Fruit fly (Drosophila melanogaster): ENCODE measurements around the gene CG31300.

CG31300 gene

dm6 chr3R:25247379-25247869 lies 36.0 kb upstream of the CG31300 start, which contains the start of the genes RpS27 and Nup37 (continued):
- TF ChIP-seq crol (GFP tag; IDR thresholded peaks at IDR 0.05): peak; percentile 78; the same call in 1 of the 2 replicates
- TF ChIP-seq Sin3A (optimal IDR thresholded peaks at IDR 0.05): peak; percentile 64
- TF ChIP-seq CG9609 (GFP tag; optimal IDR thresholded peaks at IDR 0.05): peak; percentile 99
- peak; percentile 98 for TF ChIP-seq zfh2 (GFP tag; optimal IDR thresholded peaks at IDR 0.05)
- TF ChIP-seq Sox102F (GFP tag; optimal IDR thresholded peaks at IDR 0.05): peak; percentile 90
- peak; percentile 100 for TF ChIP-seq CG10543 (GFP tag; optimal IDR thresholded peaks at IDR 0.05)
- peak; percentile 100 for TF ChIP-seq Ets97D (GFP tag; optimal IDR thresholded peaks at IDR 0.05)
- TF ChIP-seq chif (GFP tag; optimal IDR thresholded peaks at IDR 0.05): peak; percentile 96 to 98
- no peak for TF ChIP-seq usp (GFP tag; optimal IDR thresholded peaks at IDR 0.05)
- TF ChIP-seq CG4707 (GFP tag; optimal IDR thresholded peaks at IDR 0.05): peak; percentile 97
- peak; percentile 85 for TF ChIP-seq CG11093 (GFP tag; IDR thresholded peaks at IDR 0.05)
- TF ChIP-seq z (GFP tag; IDR thresholded peaks at IDR 0.05): peak; percentile 78
- TF ChIP-seq hth (optimal IDR thresholded peaks at IDR 0.05): no peak
- TF ChIP-seq nau (GFP tag; optimal IDR thresholded peaks at IDR 0.05): peak; percentile 98
- peak; percentile 94 for TF ChIP-seq Doc2 (GFP tag; IDR thresholded peaks at IDR 0.05)
- TF ChIP-seq unpg (GFP tag; optimal IDR thresholded peaks at IDR 0.05): peak; percentile 95
- TF ChIP-seq CG12299 (tag; optimal IDR thresholded peaks at IDR 0.05): peak; percentile 93
- TF ChIP-seq bab2 (GFP tag; optimal IDR thresholded peaks at IDR 0.05): peak; percentile 97
- peak; percentile 86 for TF ChIP-seq row (GFP tag; IDR thresholded peaks at IDR 0.05)
- peak; percentile 87; the same call in 1 of the 2 replicates for TF ChIP-seq CkIIα-i1 (GFP tag; IDR thresholded peaks at IDR 0.05)
- TF ChIP-seq gcm2 (GFP tag; optimal IDR thresholded peaks at IDR 0.05): peak; percentile 98
- TF ChIP-seq insv (GFP tag; optimal IDR thresholded peaks at IDR 0.05): peak in 1 of 2 experiments; percentile 87
- TF ChIP-seq chm (GFP tag; IDR thresholded peaks at IDR 0.05): peak; percentile 99
- peak; percentile 61 for TF ChIP-seq zf30C (GFP tag; optimal IDR thresholded peaks at IDR 0.05)
- TF ChIP-seq slbo (GFP tag; IDR thresholded peaks at IDR 0.05): peak; percentile 98
- TF ChIP-seq gcm (GFP tag; optimal IDR thresholded peaks at IDR 0.05): peak; percentile 95
- peak; percentile 93 for TF ChIP-seq stc (GFP tag; IDR thresholded peaks at IDR 0.05)
- TF ChIP-seq ab (GFP tag; optimal IDR thresholded peaks at IDR 0.05): peak; percentile 94
- TF ChIP-seq CG6254 (GFP tag; optimal IDR thresholded peaks at IDR 0.05): peak; percentile 89
- TF ChIP-seq Abd-B (GFP tag; optimal IDR thresholded peaks at IDR 0.05): peak; percentile 93
- peak; percentile 99 for TF ChIP-seq CG33213 (GFP tag; optimal IDR thresholded peaks at IDR 0.05)
- TF ChIP-seq bcd (GFP tag; optimal IDR thresholded peaks at IDR 0.05): peak; percentile 100
- no peak for TF ChIP-seq cad (GFP tag; optimal IDR thresholded peaks at IDR 0.05)
- TF ChIP-seq Sox100B (GFP tag; optimal IDR thresholded peaks at IDR 0.05): peak; percentile 97
- peak; percentile 98 for TF ChIP-seq luna (GFP tag; optimal IDR thresholded peaks at IDR 0.05)
- TF ChIP-seq Bteb2 (GFP tag; optimal IDR thresholded peaks at IDR 0.05): peak; percentile 97
- peak; percentile 97 for TF ChIP-seq org-1 (GFP tag; optimal IDR thresholded peaks at IDR 0.05)
- TF ChIP-seq CG10366 (GFP tag; IDR thresholded peaks at IDR 0.05): peak; percentile 96
- TF ChIP-seq Nf-YA (GFP tag; IDR thresholded peaks at IDR 0.05): peak; percentile 93
- peak; percentile 93 for TF ChIP-seq CG8924 (tag; optimal IDR thresholded peaks at IDR 0.05)
- TF ChIP-seq BtbVII (GFP tag; optimal IDR thresholded peaks at IDR 0.05): peak; percentile 99
- TF ChIP-seq phol (tag; optimal IDR thresholded peaks at IDR 0.05): peak; percentile 97
- TF ChIP-seq CG9932 (GFP tag; IDR thresholded peaks at IDR 0.05): peak; percentile 98
- TF ChIP-seq ATbp (GFP tag; optimal IDR thresholded peaks at IDR 0.05): peak; percentile 97
- peak; percentile 98 for TF ChIP-seq CG1647 (GFP tag; optimal IDR thresholded peaks at IDR 0.05)
- no peak for TF ChIP-seq yki (optimal IDR thresholded peaks at IDR 0.05)
- TF ChIP-seq CG8089 (GFP tag; optimal IDR thresholded peaks at IDR 0.05): peak; percentile 99
- TF ChIP-seq CG7745 (tag; optimal IDR thresholded peaks at IDR 0.05): peak; percentile 83
- TF ChIP-seq CG4328 (GFP tag; optimal IDR thresholded peaks at IDR 0.05): peak; percentile 99
- peak; percentile 98 for TF ChIP-seq ase (GFP tag; IDR thresholded peaks at IDR 0.05)
- peak; percentile 84 for TF ChIP-seq Nf-YB (GFP tag; optimal IDR thresholded peaks at IDR 0.05)
- peak; percentile 98 for TF ChIP-seq Dip3 (GFP tag; optimal IDR thresholded peaks at IDR 0.05)
